Worm (Caenorhabditis elegans): Measurements from ENCODE around the gene R160.5.
"Not testable (repeated sequence)": the region's sequence is repeated elsewhere in the genome, so short reads cannot be mapped to it uniquely, and the experiment has no call there.

Gene R160.5

DNA sequence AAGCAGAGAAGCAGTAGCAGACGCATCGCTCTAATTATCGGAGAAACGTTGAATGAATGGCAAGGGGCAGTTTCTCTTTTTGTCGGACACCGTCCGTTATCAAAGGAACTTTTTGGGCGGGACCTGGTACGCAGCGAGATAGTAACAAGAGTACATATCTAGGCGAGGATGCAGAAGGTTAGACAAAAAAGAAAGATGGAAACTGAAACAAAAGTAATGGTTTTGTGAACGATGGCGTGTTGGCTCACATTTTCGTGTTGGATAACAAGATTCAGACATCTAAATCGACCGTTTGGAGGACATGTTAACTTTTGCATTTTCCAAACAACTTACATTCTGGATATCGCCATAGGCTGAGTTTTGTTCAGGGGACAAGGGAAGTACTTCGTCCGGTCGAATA lies 13.2 kb downstream of the R160.5 start, which contains the start of gene F14H12.6:
F14H12.6 (minus strand) TSS at position 101 of the 400 bp plus-strand sequence.
- TF ChIP-seq ztf-23 (GFP tag; IDR thresholded peaks at IDR 0.05): no peak
- no peak for TF ChIP-seq tab-1 (GFP tag; IDR thresholded peaks at IDR 0.05)
- no peak for TF ChIP-seq med-1 (GFP tag; optimal IDR thresholded peaks at IDR 0.05; ENCODE audit: insufficient read depth)
- TF ChIP-seq ref-1 (GFP tag; conservative IDR thresholded peaks at IDR 0.05): no peak
- no peak for TF ChIP-seq flt-1 (GFP tag; IDR thresholded peaks at IDR 0.05)
- no peak for TF ChIP-seq ztf-29 (GFP tag; IDR thresholded peaks at IDR 0.05)
- no peak for TF ChIP-seq cog-1 (tag; optimal IDR thresholded peaks at IDR 0.05)
- TF ChIP-seq klf-2 (GFP tag; conservative IDR thresholded peaks at IDR 0.05): no peak
- no peak for TF ChIP-seq T22C8.4 (GFP tag; IDR thresholded peaks at IDR 0.05)

DNA sequence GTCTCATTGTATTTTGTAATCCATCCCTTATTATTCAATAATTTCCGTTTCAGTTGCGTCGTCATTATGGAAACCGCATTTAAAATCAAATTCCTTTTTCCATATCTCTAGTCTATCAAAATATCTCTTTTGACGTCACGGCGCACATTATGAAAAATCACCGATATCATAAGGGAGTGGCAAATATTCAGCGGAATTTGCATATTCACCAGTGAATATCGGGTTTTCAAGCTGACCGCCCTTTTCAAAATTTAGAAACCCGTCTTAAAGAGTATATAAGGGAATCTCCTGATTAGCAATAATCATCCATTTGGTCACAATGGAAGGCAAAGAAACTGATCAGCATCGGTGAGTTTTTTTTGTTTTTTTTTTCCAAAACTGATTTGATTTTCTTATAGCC lies 17.3 kb downstream of the R160.5 start, which contains the start of gene col-165:
col-165 (plus strand) TSS at position 301 of the 400 bp plus-strand sequence.
- TF ChIP-seq med-1 (GFP tag; optimal IDR thresholded peaks at IDR 0.05; ENCODE audit: insufficient read depth): no peak
- no peak for TF ChIP-seq tab-1 (GFP tag; IDR thresholded peaks at IDR 0.05)
- TF ChIP-seq klf-2 (GFP tag; conservative IDR thresholded peaks at IDR 0.05): no peak
- TF ChIP-seq ztf-23 (GFP tag; IDR thresholded peaks at IDR 0.05): no peak
- no peak for TF ChIP-seq ztf-29 (GFP tag; IDR thresholded peaks at IDR 0.05)
- no peak for TF ChIP-seq flt-1 (GFP tag; IDR thresholded peaks at IDR 0.05)

DNA sequence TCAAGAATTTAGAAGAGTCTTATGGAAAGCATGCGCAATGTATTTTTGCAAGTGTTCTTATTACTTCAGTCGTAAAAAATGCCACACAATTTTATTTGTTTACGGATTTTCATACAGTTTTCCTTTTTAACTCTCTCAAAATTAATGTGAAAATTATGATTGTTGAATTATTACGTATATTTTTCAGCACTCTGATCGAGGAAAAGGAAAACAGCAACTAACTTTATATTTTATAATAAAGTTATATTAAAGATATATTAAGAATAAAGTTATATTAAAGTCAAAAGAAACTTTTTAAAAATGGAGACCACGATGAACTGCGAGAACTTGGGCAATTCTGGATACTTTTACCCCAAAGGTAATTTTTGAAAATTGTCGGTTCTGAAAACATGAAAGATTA lies 20.5 kb downstream of the R160.5 start, which contains the start of gene F14H12.2:
F14H12.2 (plus strand) TSS at position 301 of the 400 bp plus-strand sequence.
- TF ChIP-seq T22C8.4 (GFP tag; IDR thresholded peaks at IDR 0.05) (no peak), tab-1 (GFP tag; IDR thresholded peaks at IDR 0.05) (no peak), med-1 (GFP tag; optimal IDR thresholded peaks at IDR 0.05; ENCODE audit: insufficient read depth) (no peak), flt-1 (GFP tag; IDR thresholded peaks at IDR 0.05) (no peak), ztf-29 (GFP tag; IDR thresholded peaks at IDR 0.05) (no peak), klf-2 (GFP tag; conservative IDR thresholded peaks at IDR 0.05) (no peak), cog-1 (tag; optimal IDR thresholded peaks at IDR 0.05) (no peak), ref-1 (GFP tag; conservative IDR thresholded peaks at IDR 0.05) (no peak), ztf-23 (GFP tag; IDR thresholded peaks at IDR 0.05) (no peak)

DNA sequence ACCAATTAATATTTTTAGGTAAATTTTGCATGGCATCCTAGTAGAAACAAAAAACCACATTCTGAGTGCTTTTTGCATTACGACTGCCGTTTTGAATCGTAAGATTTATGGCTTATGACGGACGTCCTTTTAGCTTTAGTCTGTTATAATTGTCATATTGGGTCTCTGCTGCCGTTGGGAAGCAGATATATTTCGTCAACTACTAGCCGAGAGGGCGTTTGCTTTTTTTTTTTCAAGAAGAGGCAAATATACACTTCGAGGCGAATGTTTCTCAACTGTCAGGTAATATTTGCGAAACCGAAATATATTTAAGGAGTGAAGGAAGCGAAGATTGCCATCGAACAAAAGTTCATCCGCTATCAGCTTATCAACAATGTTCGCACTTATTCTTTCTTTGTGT lies 26.7 kb downstream of the R160.5 start, which contains the start of gene F14H12.3:
F14H12.3 (plus strand) TSS at position 301 of the 400 bp plus-strand sequence.
- TF ChIP-seq T22C8.4 (GFP tag; IDR thresholded peaks at IDR 0.05): no peak
- TF ChIP-seq cog-1 (tag; optimal IDR thresholded peaks at IDR 0.05): no peak
- no peak for TF ChIP-seq klf-2 (GFP tag; conservative IDR thresholded peaks at IDR 0.05)
- TF ChIP-seq flt-1 (GFP tag; IDR thresholded peaks at IDR 0.05): no peak
- TF ChIP-seq ztf-23 (GFP tag; IDR thresholded peaks at IDR 0.05): no peak
- TF ChIP-seq ref-1 (GFP tag; conservative IDR thresholded peaks at IDR 0.05): no peak
- TF ChIP-seq med-1 (GFP tag; optimal IDR thresholded peaks at IDR 0.05; ENCODE audit: insufficient read depth): no peak
- TF ChIP-seq ztf-29 (GFP tag; IDR thresholded peaks at IDR 0.05): no peak
- TF ChIP-seq tab-1 (GFP tag; IDR thresholded peaks at IDR 0.05): no peak

DNA sequence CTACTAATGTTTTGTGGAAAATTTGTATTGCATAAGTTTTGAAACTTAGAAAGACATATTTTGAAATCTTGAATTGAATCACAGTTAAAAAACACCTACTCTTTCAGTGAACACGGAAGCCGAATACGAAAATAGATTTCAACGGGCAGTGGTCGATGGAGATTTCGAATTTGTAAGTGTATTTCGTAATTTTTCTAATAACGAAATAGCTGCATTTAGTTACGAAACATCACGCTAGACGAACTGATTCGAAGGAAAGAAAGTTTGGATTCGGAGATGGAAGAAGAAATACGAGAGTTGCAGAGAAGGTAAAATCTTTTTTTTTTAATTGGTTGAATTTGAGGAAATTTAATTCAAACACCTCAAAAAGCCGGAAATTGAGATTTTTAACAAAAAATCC lies 27.9 kb downstream of the R160.5 start:
- TF ChIP-seq ztf-23 (GFP tag; IDR thresholded peaks at IDR 0.05) (no peak), T22C8.4 (GFP tag; IDR thresholded peaks at IDR 0.05) (no peak), med-1 (GFP tag; optimal IDR thresholded peaks at IDR 0.05; ENCODE audit: insufficient read depth) (no peak)

DNA sequence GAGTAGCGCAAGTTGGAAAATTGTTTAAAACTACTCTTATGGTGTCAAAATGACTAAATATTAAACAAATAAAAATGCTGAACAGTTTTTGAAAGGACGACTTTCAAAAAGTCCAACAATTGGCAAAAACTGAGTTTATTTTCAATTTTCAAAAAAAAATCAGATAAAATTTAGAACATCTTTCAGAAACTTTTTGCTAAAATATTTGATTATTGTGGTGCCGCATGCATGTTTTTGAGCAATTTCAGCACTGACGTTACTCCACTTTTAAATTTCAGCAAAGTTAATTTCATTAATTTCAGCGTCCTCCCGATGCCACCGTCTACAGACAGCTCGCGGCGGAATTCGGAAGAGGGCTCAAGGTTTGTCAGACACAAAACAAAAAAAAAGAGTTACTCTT lies 31.3 kb downstream of the R160.5 start, which contains the start of gene cst-1:
cst-1 (plus strand) TSS at position 301 of the 400 bp plus-strand sequence.
- TF ChIP-seq flt-1 (GFP tag; IDR thresholded peaks at IDR 0.05); klf-2 (GFP tag; conservative IDR thresholded peaks at IDR 0.05); ztf-23 (GFP tag; IDR thresholded peaks at IDR 0.05): not testable (repeated sequence)

DNA sequence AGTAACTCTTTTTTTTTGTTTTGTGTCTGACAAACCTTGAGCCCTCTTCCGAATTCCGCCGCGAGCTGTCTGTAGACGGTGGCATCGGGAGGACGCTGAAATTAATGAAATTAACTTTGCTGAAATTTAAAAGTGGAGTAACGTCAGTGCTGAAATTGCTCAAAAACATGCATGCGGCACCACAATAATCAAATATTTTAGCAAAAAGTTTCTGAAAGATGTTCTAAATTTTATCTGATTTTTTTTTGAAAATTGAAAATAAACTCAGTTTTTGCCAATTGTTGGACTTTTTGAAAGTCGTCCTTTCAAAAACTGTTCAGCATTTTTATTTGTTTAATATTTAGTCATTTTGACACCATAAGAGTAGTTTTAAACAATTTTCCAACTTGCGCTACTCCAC lies 34.7 kb downstream of the R160.5 start, which contains the start of gene cst-2:
cst-2 (minus strand) TSS at position 101 of the 400 bp plus-strand sequence.
- not testable (repeated sequence) for TF ChIP-seq flt-1 (GFP tag; IDR thresholded peaks at IDR 0.05); ref-1 (GFP tag; conservative IDR thresholded peaks at IDR 0.05); ztf-29 (GFP tag; IDR thresholded peaks at IDR 0.05)

DNA sequence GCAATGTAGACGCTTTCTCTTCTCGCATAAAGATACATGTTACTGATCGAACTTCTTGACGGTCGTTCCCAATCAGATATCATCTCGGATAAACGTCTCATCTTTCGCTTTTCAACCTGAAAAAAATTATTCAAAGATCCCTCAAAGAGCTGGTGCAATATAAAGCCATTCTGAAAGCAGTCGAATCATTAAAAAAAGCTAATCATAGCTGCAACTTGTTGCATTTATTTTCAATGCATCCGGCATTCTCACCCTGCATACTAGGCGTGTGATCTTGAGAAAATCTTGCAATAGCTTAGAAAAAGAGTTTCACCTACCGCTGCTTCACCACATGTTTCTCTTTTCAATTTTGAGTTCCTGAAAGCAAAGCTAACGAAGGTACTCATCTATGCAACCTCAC lies 38.4 kb downstream of the R160.5 start, which contains the start of gene C24A8.6:
C24A8.6 (minus strand) TSS at position 101 of the 400 bp plus-strand sequence.
- not testable (repeated sequence) for TF ChIP-seq ztf-23 (GFP tag; IDR thresholded peaks at IDR 0.05); flt-1 (GFP tag; IDR thresholded peaks at IDR 0.05); klf-2 (GFP tag; conservative IDR thresholded peaks at IDR 0.05)

DNA sequence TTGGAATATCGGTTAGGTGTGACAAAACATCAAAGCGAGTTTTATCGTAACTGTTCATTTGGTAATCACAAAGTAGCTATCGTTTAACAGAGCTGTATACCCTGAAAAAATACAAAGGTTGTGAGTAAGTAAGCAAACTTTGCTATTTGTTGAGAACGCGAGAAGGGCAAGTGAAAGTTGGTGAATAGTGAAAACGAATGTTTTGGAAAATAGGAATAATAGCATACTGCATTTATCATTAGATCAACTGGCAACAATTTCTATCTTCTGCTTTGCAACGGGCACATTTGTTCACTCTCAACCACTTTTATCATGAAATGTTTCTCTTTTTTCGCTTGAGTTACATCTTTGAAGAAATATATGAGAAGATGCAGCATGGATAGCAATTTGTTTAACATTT lies 41.8 kb downstream of the R160.5 start, which contains the start of gene C24A8.5:
C24A8.5 (minus strand) TSS at position 101 of the 400 bp plus-strand sequence.
- TF ChIP-seq klf-2 (GFP tag; conservative IDR thresholded peaks at IDR 0.05) (no peak), ztf-29 (GFP tag; IDR thresholded peaks at IDR 0.05) (no peak), T22C8.4 (GFP tag; IDR thresholded peaks at IDR 0.05) (no peak), flt-1 (GFP tag; IDR thresholded peaks at IDR 0.05) (no peak), cog-1 (tag; optimal IDR thresholded peaks at IDR 0.05) (no peak), tab-1 (GFP tag; IDR thresholded peaks at IDR 0.05) (no peak), ztf-23 (GFP tag; IDR thresholded peaks at IDR 0.05) (no peak), ref-1 (GFP tag; conservative IDR thresholded peaks at IDR 0.05) (no peak), med-1 (GFP tag; optimal IDR thresholded peaks at IDR 0.05; ENCODE audit: insufficient read depth) (no peak)

DNA sequence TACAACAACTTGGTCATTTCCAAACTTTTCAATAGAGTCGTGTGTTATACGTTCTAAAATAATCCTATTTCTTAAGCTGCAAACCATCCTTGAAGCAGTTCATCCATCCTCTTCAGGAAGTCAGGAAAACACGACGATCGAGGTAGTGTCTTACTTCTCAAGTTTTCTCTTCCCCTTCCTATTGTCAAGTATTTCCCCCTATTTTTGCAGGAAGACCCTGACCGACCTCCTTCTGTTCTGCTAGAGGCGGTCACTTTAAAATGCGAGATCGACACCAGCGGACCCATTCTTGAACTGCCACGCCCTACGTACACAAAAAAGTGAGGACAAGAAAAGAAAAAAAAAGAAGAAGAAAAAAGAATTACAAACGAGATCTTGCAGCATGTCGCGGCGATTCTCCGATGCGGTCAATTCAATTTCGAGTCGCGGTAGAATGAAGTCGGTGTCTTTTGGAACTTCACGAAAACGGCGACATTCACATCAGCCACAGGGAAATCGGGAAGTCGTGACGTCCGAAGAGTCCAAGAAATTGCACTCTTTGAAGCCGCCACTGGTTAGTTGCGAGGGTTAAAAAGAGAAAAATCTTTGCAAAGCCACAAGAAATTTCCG lies 47.7 kb downstream of the R160.5 start:
- TF ChIP-seq cog-1 (tag; optimal IDR thresholded peaks at IDR 0.05) (no peak), T22C8.4 (GFP tag; IDR thresholded peaks at IDR 0.05) (no peak), med-1 (GFP tag; optimal IDR thresholded peaks at IDR 0.05; ENCODE audit: insufficient read depth) (no peak), flt-1 (GFP tag; IDR thresholded peaks at IDR 0.05) (no peak), ztf-23 (GFP tag; IDR thresholded peaks at IDR 0.05) (no peak), ztf-29 (GFP tag; IDR thresholded peaks at IDR 0.05) (no peak), tab-1 (GFP tag; IDR thresholded peaks at IDR 0.05) (no peak), ref-1 (GFP tag; conservative IDR thresholded peaks at IDR 0.05) (no peak), klf-2 (GFP tag; conservative IDR thresholded peaks at IDR 0.05) (no peak)

Data from whole organism, midembryonic.